Worm (Caenorhabditis elegans): ENCODE measurements around the gene sgn-1.

- TF ChIP-seq lin-15B (tag; optimal IDR thresholded peaks at IDR 0.05) (no peak), egl-27 (tag; optimal IDR thresholded peaks at IDR 0.05) (no peak), ama-1 (optimal IDR thresholded peaks at IDR 0.05) (no peak), fos-1 (tag; optimal IDR thresholded peaks at IDR 0.05) (no peak), vab-15 (tag; optimal IDR thresholded peaks at IDR 0.05) (no peak), ceh-82 (tag; optimal IDR thresholded peaks at IDR 0.05) (no peak), nhr-12 (tag; optimal IDR thresholded peaks at IDR 0.05) (no peak), irx-1 (tag; optimal IDR thresholded peaks at IDR 0.05) (no peak)
These were observed 34.4 kb downstream of the sgn-1 start for ce11 chrII:8749084-8749483.

All from whole organism, L1 larva.